Worm (Caenorhabditis elegans) whole organism, young adult: ENCODE measurements around the gene twk-49.

Source experiments
- B0261.1 ChIP-seq: sonication (generic microtip); optimal IDR thresholded peaks from 2 replicates; lab custom pipeline; 2016; ENCODE audit warnings: mild to moderate bottlenecking, missing genetic modification characterization, moderate library complexity, missing compliant biosample characterization
- C17E4.6 ChIP-seq: fragments of 200-800 bp; sonication (Bioruptor generic); IDR thresholded peaks from 2 replicates; pipeline ENCODE4 v1.3.6; 2022; ENCODE audit warnings: missing genetic modification reagents, missing genetic modification characterization, missing compliant biosample characterization
- F10E7.11 ChIP-seq: sonication (generic microtip); optimal IDR thresholded peaks from 2 replicates; lab custom pipeline; 2017; ENCODE audit warnings: mild to moderate bottlenecking, missing genetic modification characterization, moderate library complexity, missing compliant biosample characterization
- F22D6.2 ChIP-seq: sonication (generic microtip); optimal IDR thresholded peaks from 2 replicates; lab custom pipeline; 2016; ENCODE audit warnings: mild to moderate bottlenecking, missing genetic modification characterization, missing compliant biosample characterization
- F33H1.4 ChIP-seq: fragments of 200-800 bp; sonication (Bioruptor generic); IDR thresholded peaks from 2 replicates; pipeline ENCODE4 v1.3.6; 2022; ENCODE audit warnings: missing genetic modification reagents, missing genetic modification characterization, missing compliant biosample characterization
- F37B4.10 ChIP-seq: fragments of 200-800 bp; sonication (Bioruptor generic); IDR thresholded peaks from 2 replicates; pipeline ENCODE4 v1.3.6; 2022; ENCODE audit warnings: missing genetic modification characterization, missing compliant biosample characterization
- F52B5.7 ChIP-seq: sonication (generic microtip); optimal IDR thresholded peaks from 2 replicates; lab custom pipeline; 2016; ENCODE audit warnings: mild to moderate bottlenecking, missing genetic modification characterization, missing compliant biosample characterization
- K11D2.4 ChIP-seq: fragments of 200-800 bp; sonication (Bioruptor generic); IDR thresholded peaks from 2 replicates; pipeline ENCODE4 v1.3.6; 2022; ENCODE audit warnings: missing genetic modification reagents, missing genetic modification characterization, missing compliant biosample characterization
- T07F8.4 ChIP-seq: sonication (generic microtip); optimal IDR thresholded peaks from 2 replicates; lab custom pipeline; 2016; ENCODE audit warnings: mild to moderate bottlenecking, missing genetic modification characterization, moderate library complexity, missing compliant biosample characterization
- Y53F4B.3 ChIP-seq: fragments of 200-800 bp; sonication (Bioruptor generic); IDR thresholded peaks from 2 replicates; pipeline ENCODE4 v1.3.6; 2022; ENCODE audit warnings: missing genetic modification reagents, missing genetic modification characterization, missing compliant biosample characterization
- Y95B8A.8 ChIP-seq: fragments of 200-800 bp; sonication (Bioruptor generic); IDR thresholded peaks from 2 replicates; pipeline ENCODE4 v1.3.6; 2022; ENCODE audit warnings: missing genetic modification reagents, missing genetic modification characterization, missing compliant biosample characterization
- akir-1 ChIP-seq: fragments of 200-800 bp; sonication (Bioruptor generic); optimal IDR thresholded peaks from 2 replicates; lab custom pipeline; 2018; ENCODE audit warnings: mild to moderate bottlenecking, missing genetic modification characterization, moderate library complexity, missing compliant biosample characterization
- aptf-2 ChIP-seq: fragments of 200-800 bp; sonication (Bioruptor generic); conservative IDR thresholded peaks from 2 replicates; pipeline ENCODE4 v1.3.6; 2022; ENCODE audit warnings: missing genetic modification reagents, missing genetic modification characterization, missing compliant biosample characterization
- atf-7 ChIP-seq: sonication (generic microtip); optimal IDR thresholded peaks from 2 replicates; lab custom pipeline; 2017; ENCODE audit warnings: mild to moderate bottlenecking, missing genetic modification characterization, missing compliant biosample characterization
- attf-3 ChIP-seq: fragments of 200-800 bp; sonication (Bioruptor generic); conservative IDR thresholded peaks from 2 replicates; pipeline ENCODE4 v1.3.6; 2022; ENCODE audit warnings: missing genetic modification reagents, missing genetic modification characterization, missing compliant biosample characterization
- attf-6 ChIP-seq: fragments of 200-800 bp; sonication (Bioruptor generic); IDR thresholded peaks from 2 replicates; pipeline ENCODE4 v1.3.6; 2022; ENCODE audit warnings: missing genetic modification reagents, missing genetic modification characterization, missing compliant biosample characterization
- ceh-91 ChIP-seq: fragments of 200-800 bp; sonication (Bioruptor generic); IDR thresholded peaks from 2 replicates; pipeline ENCODE4 v1.3.6; 2022; ENCODE audit warnings: missing genetic modification reagents, missing genetic modification characterization, missing compliant biosample characterization
- die-1 ChIP-seq: sonication (generic microtip); optimal IDR thresholded peaks from 2 replicates; lab custom pipeline; 2016; ENCODE audit warnings: missing genotype, mild to moderate bottlenecking, missing genetic modification characterization, missing compliant biosample characterization
- dpff-1 ChIP-seq: sonication (generic microtip); optimal IDR thresholded peaks from 2 replicates; lab custom pipeline; 2017; ENCODE audit warnings: mild to moderate bottlenecking, missing genetic modification characterization, missing compliant biosample characterization
- efl-1 ChIP-seq: fragments of 150-350 bp; optimal IDR thresholded peaks from 2 replicates; lab custom pipeline; 2014; ENCODE audit warnings: missing biosample characterization, missing genetic modification reagents, missing genetic modification characterization
- fkh-3 ChIP-seq: sonication (generic microtip); optimal IDR thresholded peaks from 2 replicates; lab custom pipeline; 2016; ENCODE audit warnings: mild to moderate bottlenecking, missing genetic modification characterization, missing compliant biosample characterization
- gei-17 ChIP-seq: fragments of 200-800 bp; sonication (Bioruptor generic); optimal IDR thresholded peaks from 2 replicates; lab custom pipeline; 2018; ENCODE audit warnings: mild to moderate bottlenecking, missing genetic modification characterization, missing compliant biosample characterization
- hlh-12 ChIP-seq: sonication (generic microtip); optimal IDR thresholded peaks from 2 replicates; lab custom pipeline; 2016; ENCODE audit warnings: missing genetic modification characterization, missing compliant biosample characterization
- hmg-1.2 ChIP-seq: fragments of 200-800 bp; sonication (Bioruptor generic); IDR thresholded peaks from 2 replicates; pipeline ENCODE4 v1.3.6; 2022; ENCODE audit warnings: missing genetic modification reagents, missing genetic modification characterization, missing compliant biosample characterization
- let-526 ChIP-seq: fragments of 200-800 bp; sonication (Bioruptor generic); IDR thresholded peaks from 2 replicates; pipeline ENCODE4 v1.3.6; 2022; ENCODE audit warnings: missing genetic modification reagents, missing genetic modification characterization, missing compliant biosample characterization
- let-607 ChIP-seq, 2 experiments: fragments of 200-800 bp in 1 of 2; sonication (Bioruptor generic) in 1 of 2; sonication (generic microtip) in 1 of 2; optimal IDR thresholded peaks; 2 replicates each; lab custom pipeline; 2016 to 2018; ENCODE audit warnings: mild to moderate bottlenecking in 2 of 2, missing compliant biosample characterization in 2 of 2, missing genetic modification characterization in 2 of 2, moderate library complexity in 2 of 2, missing genotype in 1 of 2
- lin-26 ChIP-seq: fragments of 200-800 bp; sonication (Bioruptor generic); IDR thresholded peaks from 2 replicates; pipeline ENCODE4 v1.3.6; 2022; ENCODE audit warnings: missing genetic modification reagents, missing genetic modification characterization, missing compliant biosample characterization
- lir-1 ChIP-seq: fragments of 200-800 bp; sonication (Bioruptor generic); conservative IDR thresholded peaks from 2 replicates; pipeline ENCODE4 v1.3.6; 2022; ENCODE audit warnings: missing genetic modification reagents, missing genetic modification characterization, missing compliant biosample characterization
- lsl-1 ChIP-seq: fragments of 200-800 bp; sonication (Bioruptor generic); optimal IDR thresholded peaks from 2 replicates; lab custom pipeline; 2018; ENCODE audit warnings: mild to moderate bottlenecking, missing genetic modification characterization, moderate library complexity, missing compliant biosample characterization
- madf-10 ChIP-seq: sonication (generic microtip); optimal IDR thresholded peaks from 2 replicates; lab custom pipeline; 2016; ENCODE audit warnings: mild to moderate bottlenecking, missing genetic modification characterization, missing compliant biosample characterization
- madf-6 ChIP-seq: fragments of 200-800 bp; sonication (Bioruptor generic); IDR thresholded peaks from 2 replicates; pipeline ENCODE4 v1.3.6; 2022; ENCODE audit warnings: missing genetic modification reagents, missing genetic modification characterization, missing compliant biosample characterization
- mel-28 ChIP-seq: sonication (generic microtip); optimal IDR thresholded peaks from 2 replicates; lab custom pipeline; 2016; ENCODE audit warnings: borderline replicate concordance, mild to moderate bottlenecking, missing genetic modification characterization, missing compliant biosample characterization
- mxl-1 ChIP-seq: sonication (generic microtip); optimal IDR thresholded peaks from 2 replicates; lab custom pipeline; 2016; ENCODE audit warnings: missing genetic modification characterization, missing compliant biosample characterization
- nfya-1 ChIP-seq: sonication (generic microtip); optimal IDR thresholded peaks from 2 replicates; lab custom pipeline; 2017; ENCODE audit warnings: antibody characterized with exemption, missing compliant biosample characterization, missing genetic modification characterization, borderline replicate concordance; ENCODE audit not compliant: insufficient read depth
- nfyb-1 ChIP-seq: fragments of 200-800 bp; sonication (Bioruptor generic); IDR thresholded peaks from 2 replicates; pipeline ENCODE4 v1.3.6; 2022; ENCODE audit warnings: missing genetic modification reagents, missing genetic modification characterization, missing compliant biosample characterization
- nhr-179 ChIP-seq: sonication (generic microtip); optimal IDR thresholded peaks from 2 replicates; lab custom pipeline; 2016; ENCODE audit warnings: mild to moderate bottlenecking, missing genetic modification characterization, missing compliant biosample characterization
- nhr-80 ChIP-seq: sonication (generic microtip); optimal IDR thresholded peaks from 2 replicates; lab custom pipeline; 2016; ENCODE audit warnings: missing genetic modification characterization, missing compliant biosample characterization
- rcor-1 ChIP-seq: fragments of 200-800 bp; sonication (Bioruptor generic); IDR thresholded peaks from 2 replicates; pipeline ENCODE4 v1.3.6; 2022; ENCODE audit warnings: missing genetic modification reagents, missing genetic modification characterization, missing compliant biosample characterization
- rec-8 ChIP-seq, 2 experiments: sonication (generic microtip); optimal IDR thresholded peaks; 2 replicates each; lab custom pipeline; 2016; ENCODE audit warnings: mild to moderate bottlenecking in 2 of 2, missing genetic modification characterization in 2 of 2, missing genetic modification reagents in 2 of 2, missing genotype in 2 of 2, missing biosample characterization in 1 of 2, missing compliant biosample characterization in 1 of 2, moderate library complexity in 1 of 2
- repo-1 ChIP-seq: sonication (generic microtip); optimal IDR thresholded peaks from 2 replicates; lab custom pipeline; 2017; ENCODE audit warnings: mild to moderate bottlenecking, missing genetic modification characterization, missing compliant biosample characterization
- rpc-1 ChIP-seq, 2 experiments: fragments of 150-350 bp in 1 of 2; sonication (generic microtip) in 1 of 2; optimal IDR thresholded peaks; 2 replicates each; lab custom pipeline; 2014 to 2018; ENCODE audit warnings: missing biosample characterization in 1 of 2, missing genetic modification characterization in 1 of 2, missing genetic modification reagents in 1 of 2, missing genotype in 1 of 2
- sea-2 ChIP-seq: fragments of 200-800 bp; sonication (Bioruptor generic); IDR thresholded peaks from 2 replicates; pipeline ENCODE4 v1.3.6; 2022; ENCODE audit warnings: missing genetic modification characterization, missing compliant biosample characterization
- tbx-9 ChIP-seq: sonication (generic microtip); optimal IDR thresholded peaks from 2 replicates; lab custom pipeline; 2016; ENCODE audit warnings: borderline replicate concordance, missing genetic modification characterization, inconsistent platforms, missing compliant biosample characterization
- xnd-1 ChIP-seq: sonication (generic microtip); optimal IDR thresholded peaks from 2 replicates; lab custom pipeline; 2016; ENCODE audit warnings: missing genotype, missing genetic modification reagents, missing genetic modification characterization, missing compliant biosample characterization
- zfh-2 ChIP-seq: fragments of 200-800 bp; sonication (Bioruptor generic); conservative IDR thresholded peaks from 2 replicates; pipeline ENCODE4 v1.3.6; 2022; ENCODE audit warnings: missing genetic modification reagents, missing genetic modification characterization, missing compliant biosample characterization
- zim-3 ChIP-seq: sonication (generic microtip); optimal IDR thresholded peaks from 2 replicates; lab custom pipeline; 2017; ENCODE audit warnings: mild to moderate bottlenecking, missing genetic modification characterization, moderate library complexity, missing compliant biosample characterization
- ztf-18 ChIP-seq: sonication (generic microtip); optimal IDR thresholded peaks from 2 replicates; lab custom pipeline; 2016; ENCODE audit warnings: missing genotype, mild to moderate bottlenecking, missing genetic modification characterization, missing compliant biosample characterization
- ztf-26 ChIP-seq: sonication (generic microtip); optimal IDR thresholded peaks from 2 replicates; lab custom pipeline; 2017; ENCODE audit warnings: missing genetic modification characterization, missing compliant biosample characterization

twk-49 gene

ce11 chrII:6520103-6520502 is 21.1 kb upstream of the twk-49 start:
- TF ChIP-seq nhr-80 (peak; percentile 68), let-607 (tag; optimal IDR thresholded peaks at IDR 0.05; lab: Kevin White, UChicago) (no peak)

- TF ChIP-seq F52B5.7 (tag; lab: Kevin White, UChicago) (no peak), ztf-26 (tag; lab: Kevin White, UChicago) (no peak), Y95B8A.8 (no peak), lsl-1 (GFP tag; lab: Kevin White, UChicago) (peak; percentile 82), nhr-179 (tag; lab: Kevin White, UChicago) (no peak), mxl-1 (tag; lab: Kevin White, UChicago) (no peak), efl-1 (GFP tag; lab: Kevin White, UChicago) (peak; percentile 94), akir-1 (GFP tag; lab: Kevin White, UChicago) (no peak), dpff-1 (tag; lab: Kevin White, UChicago) (no peak), rcor-1 (GFP tag; lab: Robert Waterston, UW) (peak; percentile 40; the same call in 1 of the 2 replicates), fkh-3 (no peak), attf-6 (no peak), ztf-18 (no peak), sea-2 (GFP tag; lab: Robert Waterston, UW) (no peak), nfyb-1 (no peak), attf-3 (GFP tag; lab: Robert Waterston, UW) (no peak), rec-8 (tag; optimal IDR thresholded peaks at IDR 0.05; lab: Kevin White, UChicago) (no peak), hlh-12 (tag; lab: Kevin White, UChicago) (no peak), F33H1.4 (GFP tag; lab: Robert Waterston, UW) (peak; percentile 52; the same call in 1 of the 2 replicates), F37B4.10 (no peak), madf-6 (peak; percentile 90), tbx-9 (tag; lab: Kevin White, UChicago) (no peak), mel-28 (tag; lab: Kevin White, UChicago) (no peak), zim-3 (no peak), K11D2.4 (no peak), Y53F4B.3 (no peak), madf-10 (tag; lab: Kevin White, UChicago) (no peak), die-1 (no peak), let-526 (GFP tag; lab: Robert Waterston, UW) (no peak), xnd-1 (tag; lab: Kevin White, UChicago) (peak; percentile 61), F22D6.2 (tag; lab: Kevin White, UChicago) (no peak), T07F8.4 (tag; lab: Kevin White, UChicago) (no peak), B0261.1 (tag; lab: Kevin White, UChicago) (no peak), nfya-1 (tag; lab: Kevin White, UChicago) (no peak), zfh-2 (GFP tag; lab: Robert Waterston, UW) (no peak), atf-7 (tag; lab: Kevin White, UChicago) (no peak), gei-17 (GFP tag; lab: Kevin White, UChicago) (no peak), lin-26 (GFP tag; lab: Robert Waterston, UW) (no peak), repo-1 (tag; lab: Kevin White, UChicago) (no peak), C17E4.6 (no peak), hmg-1.2 (GFP tag; lab: Robert Waterston, UW) (peak; percentile 23; the same call in 1 of the 2 replicates), F10E7.11 (tag; lab: Kevin White, UChicago) (no peak), let-607 (tag; optimal IDR thresholded peaks at IDR 0.05; lab: Kevin White, UChicago) (no peak), ceh-91 (GFP tag; lab: Robert Waterston, UW) (peak; percentile 77), rpc-1 (optimal IDR thresholded peaks at IDR 0.05; lab: Kevin White, UChicago) (no peak), rpc-1 (tag; optimal IDR thresholded peaks at IDR 0.05; lab: Kevin White, UChicago) (no peak), lir-1 (no peak), aptf-2 (GFP tag; lab: Robert Waterston, UW) (no peak)
These were observed 20.7 kb upstream of the twk-49 start for ce11 chrII:6519703-6520102.
